Worm (Caenorhabditis elegans) whole organism, L4 larva: ENCODE results near the gene F13C5.2.

Experiments
- F37D6.2 ChIP-seq: sonication (generic microtip); optimal IDR thresholded peaks from 2 replicates; lab custom pipeline; 2016; ENCODE audit warnings: mild to moderate bottlenecking, missing genetic modification characterization, missing compliant biosample characterization
- F44E2.7 ChIP-seq: fragments of 200-800 bp; sonication (Bioruptor generic); IDR thresholded peaks from 2 replicates; pipeline ENCODE4 v2.1.2; 2022; ENCODE audit warnings: missing genetic modification characterization, missing compliant biosample characterization
- F49E8.2 ChIP-seq: sonication (generic microtip); optimal IDR thresholded peaks from 2 replicates; lab custom pipeline; 2016; ENCODE audit warnings: missing compliant biosample characterization, mild to moderate bottlenecking, missing genetic modification characterization, borderline replicate concordance
- R02D3.7 ChIP-seq: fragments of 150-350 bp; sonication (generic microtip); optimal IDR thresholded peaks from 3 replicates; lab custom pipeline; 2014; ENCODE audit warnings: missing biosample characterization, missing genetic modification characterization
- Y105C5A.15 ChIP-seq: fragments of 200-800 bp; sonication (Bioruptor generic); IDR thresholded peaks from 2 replicates; pipeline ENCODE4 v1.3.6; 2022; ENCODE audit warnings: missing genetic modification characterization, missing compliant biosample characterization
- ZK546.5 ChIP-seq, 2 experiments: sonication (generic microtip); optimal IDR thresholded peaks; 2 replicates each; lab custom pipeline; 2017; ENCODE audit warnings: missing biosample characterization in 2 of 2, missing genetic modification characterization in 2 of 2
- aly-2 ChIP-seq: sonication (generic microtip); optimal IDR thresholded peaks from 2 replicates; lab custom pipeline; 2018; ENCODE audit warnings: missing biosample characterization, missing genetic modification characterization
- ama-1 ChIP-seq: fragments of 150-350 bp; optimal IDR thresholded peaks from 2 replicates; lab custom pipeline; 2014; ENCODE audit warnings: inconsistent platforms, mixed read lengths
- attf-4 ChIP-seq: sonication (generic microtip); optimal IDR thresholded peaks from 3 replicates; lab custom pipeline; 2017; ENCODE audit warnings: missing biosample characterization, missing genetic modification characterization
- ceh-44 ChIP-seq: fragments of 200-800 bp; sonication (Bioruptor generic); IDR thresholded peaks from 2 replicates; pipeline ENCODE4 v1.3.6; 2022; ENCODE audit warnings: missing genetic modification reagents, missing genetic modification characterization, missing compliant biosample characterization
- ces-1 ChIP-seq: fragments of 150-350 bp; sonication (generic microtip); optimal IDR thresholded peaks from 4 replicates; lab custom pipeline; 2014; ENCODE audit warnings: missing biosample characterization, missing genetic modification reagents, missing genetic modification characterization
- cey-2 ChIP-seq: sonication (generic microtip); optimal IDR thresholded peaks from 3 replicates; lab custom pipeline; 2017; ENCODE audit warnings: missing genetic modification characterization, mild to moderate bottlenecking, missing compliant biosample characterization, antibody characterized with exemption, borderline replicate concordance; ENCODE audit not compliant: insufficient read depth
- ctbp-1 ChIP-seq: fragments of 200-800 bp; sonication (Bioruptor generic); IDR thresholded peaks from 2 replicates; pipeline ENCODE4 v1.3.6; 2022; ENCODE audit warnings: missing genetic modification reagents, missing genetic modification characterization, missing compliant biosample characterization
- dmd-6 ChIP-seq: fragments of 200-800 bp; sonication (Bioruptor generic); IDR thresholded peaks from 2 replicates; pipeline ENCODE4 v1.3.6; 2022; ENCODE audit warnings: missing genetic modification reagents, missing genetic modification characterization, missing compliant biosample characterization
- dmd-8 ChIP-seq: fragments of 200-800 bp; sonication (Bioruptor generic); IDR thresholded peaks from 2 replicates; pipeline ENCODE4 v1.3.6; 2022; ENCODE audit warnings: missing genetic modification characterization, missing compliant biosample characterization
- dmd-9 ChIP-seq: fragments of 200-800 bp; sonication (Bioruptor generic); IDR thresholded peaks from 2 replicates; pipeline ENCODE4 v1.3.6; 2022; ENCODE audit warnings: missing genetic modification reagents, missing genetic modification characterization, missing compliant biosample characterization
- dpl-1 ChIP-seq: fragments of 150-350 bp; optimal IDR thresholded peaks from 2 replicates; lab custom pipeline; 2014; ENCODE audit warnings: missing biosample characterization, missing genetic modification reagents, missing genetic modification characterization
- fkh-10 ChIP-seq: fragments of 150-350 bp; optimal IDR thresholded peaks from 2 replicates; lab custom pipeline; 2014; ENCODE audit warnings: missing biosample characterization, missing genetic modification reagents, missing genetic modification characterization
- jun-1 ChIP-seq: fragments of 150-350 bp; optimal IDR thresholded peaks from 2 replicates; lab custom pipeline; 2014; ENCODE audit warnings: missing biosample characterization, missing genetic modification reagents, missing genetic modification characterization
- lim-7 ChIP-seq: fragments of 200-800 bp; sonication (Bioruptor generic); IDR thresholded peaks from 2 replicates; pipeline ENCODE4 v1.3.6; 2022; ENCODE audit warnings: missing genetic modification characterization, missing compliant biosample characterization
- lin-1 ChIP-seq: fragments of 200-800 bp; sonication (Bioruptor generic); IDR thresholded peaks from 2 replicates; pipeline ENCODE4 v1.3.6; 2022; ENCODE audit warnings: missing genetic modification reagents, missing genetic modification characterization, missing compliant biosample characterization
- lin-13 ChIP-seq: fragments of 150-350 bp; optimal IDR thresholded peaks from 2 replicates; lab custom pipeline; 2014; ENCODE audit warnings: missing biosample characterization, missing genetic modification reagents, missing genetic modification characterization
- lin-29 ChIP-seq: fragments of 200-800 bp; sonication (Bioruptor generic); IDR thresholded peaks from 2 replicates; pipeline ENCODE4 v1.3.6; 2022; ENCODE audit warnings: missing genetic modification reagents, missing genetic modification characterization, missing compliant biosample characterization
- lin-39 ChIP-seq: fragments of 150-350 bp; optimal IDR thresholded peaks from 2 replicates; lab custom pipeline; 2014; ENCODE audit warnings: missing biosample characterization, missing genetic modification reagents, missing genetic modification characterization
- lir-3 ChIP-seq: sonication (generic microtip); optimal IDR thresholded peaks from 2 replicates; lab custom pipeline; 2016; ENCODE audit warnings: mild to moderate bottlenecking, missing genetic modification characterization, missing compliant biosample characterization
- madf-5 ChIP-seq, 2 experiments: fragments of 200-800 bp; sonication (Bioruptor generic); IDR thresholded peaks; 2 replicates each; pipeline ENCODE4 v1.3.6; 2022; ENCODE audit warnings: missing compliant biosample characterization in 2 of 2, missing genetic modification characterization in 2 of 2
- mdt-29 ChIP-seq: fragments of 200-800 bp; sonication (Bioruptor generic); IDR thresholded peaks from 2 replicates; pipeline ENCODE4 v1.3.6; 2022; ENCODE audit warnings: missing genetic modification reagents, missing genetic modification characterization, missing compliant biosample characterization
- mep-1 ChIP-seq: fragments of 150-350 bp; sonication (generic microtip); optimal IDR thresholded peaks from 3 replicates; lab custom pipeline; 2014; ENCODE audit warnings: missing biosample characterization, missing genetic modification characterization
- nhr-111 ChIP-seq: fragments of 200-800 bp; sonication (Bioruptor generic); optimal IDR thresholded peaks from 2 replicates; lab custom pipeline; 2018; ENCODE audit warnings: mild to moderate bottlenecking, missing genetic modification characterization, missing compliant biosample characterization
- nhr-237 ChIP-seq: sonication (generic microtip); optimal IDR thresholded peaks from 2 replicates; lab custom pipeline; 2017; ENCODE audit warnings: missing biosample characterization, missing genetic modification characterization
- nhr-28 ChIP-seq: fragments of 150-350 bp; optimal IDR thresholded peaks from 2 replicates; lab custom pipeline; 2014; ENCODE audit warnings: missing biosample characterization, missing genetic modification characterization
- nhr-42 ChIP-seq: fragments of 200-800 bp; sonication (Bioruptor generic); IDR thresholded peaks from 2 replicates; pipeline ENCODE4 v1.3.6; 2022; ENCODE audit warnings: missing genetic modification characterization, missing compliant biosample characterization
- nhr-48 ChIP-seq: sonication (generic microtip); optimal IDR thresholded peaks from 2 replicates; lab custom pipeline; 2016; ENCODE audit warnings: mild to moderate bottlenecking, missing genetic modification characterization, missing compliant biosample characterization
- nhr-77 ChIP-seq: fragments of 150-350 bp; optimal IDR thresholded peaks from 2 replicates; lab custom pipeline; 2014; ENCODE audit warnings: missing biosample characterization, missing genetic modification characterization
- pqm-1 ChIP-seq: sonication (generic microtip); optimal IDR thresholded peaks from 2 replicates; lab custom pipeline; 2017; ENCODE audit warnings: missing biosample characterization, missing genetic modification characterization
- rbr-2 ChIP-seq: sonication (generic microtip); optimal IDR thresholded peaks from 2 replicates; lab custom pipeline; 2016; ENCODE audit warnings: missing genotype, missing genetic modification characterization, missing compliant biosample characterization
- saeg-2 ChIP-seq: fragments of 200-800 bp; sonication (Bioruptor generic); IDR thresholded peaks from 2 replicates; pipeline ENCODE4 v1.3.6; 2022; ENCODE audit warnings: missing genetic modification reagents, missing genetic modification characterization, missing compliant biosample characterization
- sdz-12 ChIP-seq: fragments of 200-800 bp; sonication (Bioruptor generic); optimal IDR thresholded peaks from 2 replicates; lab custom pipeline; 2018; ENCODE audit warnings: mild to moderate bottlenecking, missing genetic modification characterization, missing compliant biosample characterization
- skn-1 ChIP-seq: fragments of 150-350 bp; optimal IDR thresholded peaks from 2 replicates; lab custom pipeline; 2014; ENCODE audit warnings: missing biosample characterization, missing genetic modification characterization
- snpc-4 ChIP-seq: fragments of 150-350 bp; optimal IDR thresholded peaks from 2 replicates; lab custom pipeline; 2014; ENCODE audit warnings: missing biosample characterization, missing genetic modification characterization
- spr-3 ChIP-seq: fragments of 200-800 bp; sonication (Bioruptor generic); optimal IDR thresholded peaks from 2 replicates; lab custom pipeline; 2018; ENCODE audit warnings: mild to moderate bottlenecking, missing genetic modification characterization, missing compliant biosample characterization
- tag-97 ChIP-seq: fragments of 200-800 bp; sonication (Bioruptor generic); IDR thresholded peaks from 2 replicates; pipeline ENCODE4 v1.3.6; 2022; ENCODE audit warnings: missing genetic modification characterization, missing compliant biosample characterization
- tra-1 ChIP-seq: fragments of 200-800 bp; sonication (Bioruptor generic); IDR thresholded peaks from 2 replicates; pipeline ENCODE4 v1.3.6; 2022; ENCODE audit warnings: missing genetic modification reagents, missing genetic modification characterization, missing compliant biosample characterization
- unc-39 ChIP-seq: sonication (generic microtip); optimal IDR thresholded peaks from 2 replicates; lab custom pipeline; 2017; ENCODE audit warnings: missing biosample characterization, missing genetic modification characterization
- unc-62 ChIP-seq, 3 experiments: fragments of 150-350 bp in 1 of 3; sonication (generic microtip); optimal IDR thresholded peaks in 2 of 3; peaks in 1 of 3; 1 replicate in 1 of 3; 2 replicates in 2 of 3; lab custom pipeline; 2014 to 2017; ENCODE audit warnings: missing biosample characterization in 3 of 3, missing genetic modification characterization in 3 of 3, missing genetic modification reagents in 3 of 3, missing genotype in 1 of 3
- zfp-2 ChIP-seq: sonication (generic microtip); optimal IDR thresholded peaks from 2 replicates; lab custom pipeline; 2016; ENCODE audit warnings: mild to moderate bottlenecking, missing genetic modification characterization, missing compliant biosample characterization
- zfp-3 ChIP-seq: fragments of 200-800 bp; sonication (Bioruptor generic); conservative IDR thresholded peaks from 2 replicates; pipeline ENCODE4 v1.3.6; 2022; ENCODE audit warnings: missing genetic modification reagents, missing genetic modification characterization, missing compliant biosample characterization
- zip-11 ChIP-seq: fragments of 200-800 bp; sonication (Bioruptor generic); IDR thresholded peaks from 2 replicates; pipeline ENCODE4 v1.3.6; 2022; ENCODE audit warnings: missing genetic modification characterization, missing compliant biosample characterization
- ztf-11 ChIP-seq: fragments of 150-350 bp; optimal IDR thresholded peaks from 2 replicates; lab custom pipeline; 2014; ENCODE audit warnings: missing biosample characterization, missing genetic modification characterization

The F13C5.2 gene

DNA sequence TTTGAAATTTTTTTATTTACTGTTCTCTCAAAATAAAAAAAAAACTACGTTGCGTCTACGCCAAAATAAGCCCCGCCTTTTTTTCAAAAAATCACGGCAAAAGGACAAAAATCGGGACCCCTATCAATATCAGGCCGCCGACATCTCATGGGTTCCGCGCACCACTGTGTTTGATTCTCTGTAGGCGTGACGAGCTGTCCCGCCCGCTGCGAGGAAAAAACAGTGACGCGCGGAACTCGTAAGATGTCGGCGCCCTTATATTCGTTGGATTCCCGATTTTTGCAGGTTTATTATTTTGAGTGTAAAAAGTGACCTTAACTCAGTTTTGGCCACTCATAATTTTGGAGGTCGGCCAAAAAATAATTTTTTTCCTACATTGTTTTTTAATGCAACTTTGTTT, 22.4 kb upstream of the F13C5.2 start:
- TF ChIP-seq dmd-8 (GFP tag; lab: Robert Waterston, UW) (no peak), snpc-4 (tag; lab: Kevin White, UChicago) (no peak), lin-39 (tag; lab: Kevin White, UChicago) (no peak), zip-11 (GFP tag; lab: Robert Waterston, UW) (no peak), cey-2 (no peak), saeg-2 (no peak), unc-62 (GFP tag; optimal IDR thresholded peaks at IDR 0.05 in 1 of 2; lab: Kevin White, UChicago) (no peak), unc-62 (tag; optimal IDR thresholded peaks at IDR 0.05; lab: Kevin White, UChicago) (no peak), F44E2.7 (GFP tag; lab: Robert Waterston, UW) (no peak), dmd-9 (GFP tag; lab: Robert Waterston, UW) (no peak), sdz-12 (no peak), rbr-2 (tag; lab: Kevin White, UChicago) (no peak), nhr-28 (tag; lab: Kevin White, UChicago) (no peak)
- TF ChIP-seq, all 104 proteins: peak for 0

- TF ChIP-seq nhr-28 (tag; lab: Kevin White, UChicago): no peak
- no peak for TF ChIP-seq F49E8.2
- TF ChIP-seq unc-62 (GFP tag; optimal IDR thresholded peaks at IDR 0.05 in 1 of 2; lab: Kevin White, UChicago): peak in 1 of 2 experiments; percentile 41
- no peak for TF ChIP-seq unc-62 (tag; optimal IDR thresholded peaks at IDR 0.05; lab: Kevin White, UChicago)
- no peak for TF ChIP-seq nhr-42
- TF ChIP-seq nhr-111 (GFP tag; lab: Kevin White, UChicago): no peak
Observed at ce11 chrX:572601-573000, 21.2 kb upstream of the F13C5.2 start, which contains the start of gene mrp-2. Gene mrp-2 (minus strand): TSS chrX:572701.

DNA sequence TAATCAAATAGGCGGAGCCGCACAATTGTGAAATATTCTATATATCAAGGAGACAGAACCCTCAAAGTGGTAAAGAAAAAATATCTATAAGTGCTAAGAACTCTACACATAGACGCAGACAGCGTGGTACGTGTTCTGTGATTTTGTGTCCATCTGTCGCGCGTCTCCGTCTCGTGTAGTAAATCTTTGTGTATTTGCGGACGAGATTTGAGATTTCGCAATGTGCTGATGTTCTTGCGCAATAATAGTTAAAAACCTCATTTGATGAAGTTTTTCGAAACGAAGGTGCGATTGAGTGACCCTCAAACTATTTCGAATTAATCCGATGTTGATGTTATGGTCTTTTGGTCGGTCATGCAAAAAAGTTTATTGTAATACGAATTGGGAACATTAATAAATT, 20.5 kb upstream of the F13C5.2 start:
- TF ChIP-seq jun-1 (tag; lab: Kevin White, UChicago) (no peak), ces-1 (no peak), fkh-10 (peak; percentile 31), R02D3.7 (tag; lab: Kevin White, UChicago) (no peak), nhr-77 (tag; lab: Kevin White, UChicago) (no peak), spr-3 (GFP tag; lab: Kevin White, UChicago) (no peak), dpl-1 (peak; percentile 4), nhr-111 (GFP tag; lab: Kevin White, UChicago) (no peak), ama-1 (lab: Kevin White, UChicago) (no peak), F37D6.2 (tag; lab: Kevin White, UChicago) (no peak), ctbp-1 (GFP tag; lab: Robert Waterston, UW) (no peak), ceh-44 (no peak), zfp-3 (GFP tag; lab: Robert Waterston, UW) (no peak), attf-4 (tag; lab: Kevin White, UChicago) (no peak), madf-5 (GFP tag; IDR thresholded peaks at IDR 0.05; lab: Robert Waterston, UW) (no peak), lin-29 (GFP tag; lab: Robert Waterston, UW) (no peak), sdz-12 (no peak), lin-1 (GFP tag; lab: Robert Waterston, UW) (no peak), zfp-2 (tag; lab: Kevin White, UChicago) (no peak), lir-3 (tag; lab: Kevin White, UChicago) (no peak), tra-1 (no peak), ztf-11 (tag; lab: Kevin White, UChicago) (no peak), Y105C5A.15 (GFP tag; lab: Robert Waterston, UW) (no peak), skn-1 (no peak), aly-2 (tag; lab: Kevin White, UChicago) (no peak), pqm-1 (no peak), lim-7 (GFP tag; lab: Robert Waterston, UW) (no peak), nhr-48 (tag; lab: Kevin White, UChicago) (no peak), mdt-29 (no peak), dmd-9 (GFP tag; lab: Robert Waterston, UW) (no peak), unc-39 (tag; lab: Kevin White, UChicago) (no peak), nhr-237 (tag; lab: Kevin White, UChicago) (no peak), mep-1 (tag; lab: Kevin White, UChicago) (peak; percentile 44), ZK546.5 (tag; optimal IDR thresholded peaks at IDR 0.05; lab: Kevin White, UChicago) (no peak), lin-13 (GFP tag; lab: Kevin White, UChicago) (no peak), dmd-6 (no peak), saeg-2 (no peak), dmd-8 (GFP tag; lab: Robert Waterston, UW) (no peak), tag-97 (GFP tag; lab: Robert Waterston, UW) (no peak)
